Worm (Caenorhabditis elegans): ENCODE data around the gene fbxa-142.

fbxa-142 gene

ce11 chrV:16142371-16142770 lies 11.2 kb upstream of the fbxa-142 start, which contains the start of gene fbxa-18:
TSS of gene fbxa-18 (plus strand) at chrV:16142671.
- TF ChIP-seq zip-8 (tag; optimal IDR thresholded peaks at IDR 0.05) (no peak), mab-5 (tag; optimal IDR thresholded peaks at IDR 0.05) (no peak), elt-3 (tag; optimal IDR thresholded peaks at IDR 0.05) (no peak), mls-2 (tag; optimal IDR thresholded peaks at IDR 0.05) (no peak), lin-32 (GFP tag; optimal IDR thresholded peaks at IDR 0.05) (no peak), unc-120 (tag; optimal IDR thresholded peaks at IDR 0.05; ENCODE audit: poor library complexity, severe bottlenecking) (no peak), bed-3 (GFP tag; optimal IDR thresholded peaks at IDR 0.05) (no peak), pha-4 (tag; optimal IDR thresholded peaks at IDR 0.05) (no peak), drap-1 (GFP tag; optimal IDR thresholded peaks at IDR 0.05) (no peak), tbx-8 (GFP tag; optimal IDR thresholded peaks at IDR 0.05) (no peak)

ce11 chrV:16141071-16141470 lies 9.9 kb upstream of the fbxa-142 start, which contains the start of gene clc-32:
TSS of gene clc-32 (minus strand) at chrV:16141171.
- TF ChIP-seq zip-8 (tag; optimal IDR thresholded peaks at IDR 0.05), result no peak
- TF ChIP-seq ceh-43 (GFP tag; optimal IDR thresholded peaks at IDR 0.05), result no peak
- TF ChIP-seq ztf-11 (tag; optimal IDR thresholded peaks at IDR 0.05), result no peak
- no peak for TF ChIP-seq elt-1 (tag; optimal IDR thresholded peaks at IDR 0.05; ENCODE audit: borderline replicate concordance, insufficient read depth)
- TF ChIP-seq unc-120 (tag; optimal IDR thresholded peaks at IDR 0.05; ENCODE audit: poor library complexity, severe bottlenecking), result no peak
- no peak for TF ChIP-seq blmp-1 (tag; optimal IDR thresholded peaks at IDR 0.05)
- no peak for TF ChIP-seq ces-1 (GFP tag; optimal IDR thresholded peaks at IDR 0.05)
- TF ChIP-seq mls-2 (tag; optimal IDR thresholded peaks at IDR 0.05), result no peak
- TF ChIP-seq pha-4 (tag; optimal IDR thresholded peaks at IDR 0.05), result no peak
- TF ChIP-seq drap-1 (GFP tag; optimal IDR thresholded peaks at IDR 0.05), result no peak
- no peak for TF ChIP-seq elt-3 (tag; optimal IDR thresholded peaks at IDR 0.05)
- no peak for TF ChIP-seq sptf-1 (tag; optimal IDR thresholded peaks at IDR 0.05)
- TF ChIP-seq ceh-83 (GFP tag; optimal IDR thresholded peaks at IDR 0.05), result no peak
- TF ChIP-seq ceh-39 (tag; optimal IDR thresholded peaks at IDR 0.05), result no peak
- TF ChIP-seq M03D4.4 (tag; optimal IDR thresholded peaks at IDR 0.05), result no peak
- TF ChIP-seq snpc-4 (tag; optimal IDR thresholded peaks at IDR 0.05), result no peak
- TF ChIP-seq nhr-76 (tag; optimal IDR thresholded peaks at IDR 0.05), result no peak
- no peak for TF ChIP-seq unc-62 (GFP tag; optimal IDR thresholded peaks at IDR 0.05)
- no peak for TF ChIP-seq lsy-2 (tag; optimal IDR thresholded peaks at IDR 0.05)

ce11 chrV:16139529-16139928 lies 8.4 kb upstream of the fbxa-142 start, which contains the start of gene clc-11:
TSS of gene clc-11 (minus strand) at chrV:16139629.
- TF ChIP-seq pha-4 (tag; optimal IDR thresholded peaks at IDR 0.05), result no peak

- no peak for TF ChIP-seq M03D4.4 (tag; optimal IDR thresholded peaks at IDR 0.05)
- no peak for TF ChIP-seq bed-3 (GFP tag; optimal IDR thresholded peaks at IDR 0.05)
- TF ChIP-seq elt-3 (tag; optimal IDR thresholded peaks at IDR 0.05), result no peak
- TF ChIP-seq nhr-2 (tag; optimal IDR thresholded peaks at IDR 0.05), result no peak
- no peak for TF ChIP-seq tbx-8 (GFP tag; optimal IDR thresholded peaks at IDR 0.05)
- TF ChIP-seq mls-2 (tag; optimal IDR thresholded peaks at IDR 0.05), result no peak
- TF ChIP-seq hlh-1 (tag; optimal IDR thresholded peaks at IDR 0.05), result no peak
- no peak for TF ChIP-seq ztf-11 (tag; optimal IDR thresholded peaks at IDR 0.05)
- no peak for TF ChIP-seq mab-5 (tag; optimal IDR thresholded peaks at IDR 0.05)
- TF ChIP-seq pha-4 (tag; optimal IDR thresholded peaks at IDR 0.05), result no peak
- TF ChIP-seq lin-13 (tag; optimal IDR thresholded peaks at IDR 0.05), result no peak
- no peak for TF ChIP-seq nhr-12 (tag; optimal IDR thresholded peaks at IDR 0.05)
Measured at ce11 chrV:16137043-16137442, 5.9 kb upstream of the fbxa-142 start, which contains the start of gene F44G3.7. TSS of gene F44G3.7 (minus strand) at chrV:16137143.

- TF ChIP-seq nhr-76 (tag; optimal IDR thresholded peaks at IDR 0.05) (no peak), snpc-4 (tag; optimal IDR thresholded peaks at IDR 0.05) (no peak), cnd-1 (tag; optimal IDR thresholded peaks at IDR 0.05) (no peak), zip-8 (tag; optimal IDR thresholded peaks at IDR 0.05) (no peak), mab-5 (tag; optimal IDR thresholded peaks at IDR 0.05) (no peak), unc-39 (tag; optimal IDR thresholded peaks at IDR 0.05) (no peak), ces-1 (GFP tag; optimal IDR thresholded peaks at IDR 0.05) (no peak), sem-2 (GFP tag; optimal IDR thresholded peaks at IDR 0.05) (no peak), tbx-8 (GFP tag; optimal IDR thresholded peaks at IDR 0.05) (no peak), ceh-39 (tag; optimal IDR thresholded peaks at IDR 0.05) (no peak), elt-1 (tag; optimal IDR thresholded peaks at IDR 0.05; ENCODE audit: borderline replicate concordance, insufficient read depth) (no peak), nhr-12 (tag; optimal IDR thresholded peaks at IDR 0.05) (no peak), ceh-83 (GFP tag; optimal IDR thresholded peaks at IDR 0.05) (no peak), ceh-43 (GFP tag; optimal IDR thresholded peaks at IDR 0.05) (no peak), bed-3 (GFP tag; optimal IDR thresholded peaks at IDR 0.05) (no peak), nhr-2 (tag; optimal IDR thresholded peaks at IDR 0.05) (no peak), nhr-237 (tag; optimal IDR thresholded peaks at IDR 0.05) (no peak), unc-120 (tag; optimal IDR thresholded peaks at IDR 0.05; ENCODE audit: poor library complexity, severe bottlenecking) (no peak), drap-1 (GFP tag; optimal IDR thresholded peaks at IDR 0.05) (no peak)
Measured at ce11 chrV:16132705-16133104, 1.6 kb upstream of the fbxa-142 start, which contains the start of gene fbxa-144. TSS of gene fbxa-144 (minus strand) at chrV:16132805.

Data from whole organism, mixed stage, embryonic.